Fruit fly (Drosophila melanogaster) whole organism, embryonic: ENCODE data around the gene CG43137.

Source experiments
- Aef1 ChIP-seq: fragments of 200-800 bp; sonication (Bioruptor generic); IDR thresholded peaks from 3 replicates; pipeline ENCODE4 v1.3.6; 2022; ENCODE audit warnings: missing biosample characterization, missing genetic modification characterization
- Atf-2 ChIP-seq: fragments of 200-800 bp; sonication (Bioruptor generic); optimal IDR thresholded peaks from 2 replicates; lab custom pipeline; 2016; ENCODE audit warnings: missing biosample characterization, missing genetic modification characterization
- Bdp1 ChIP-seq: fragments of 200-800 bp; sonication (Bioruptor generic); optimal IDR thresholded peaks from 3 replicates; lab custom pipeline; 2016; ENCODE audit warnings: missing biosample characterization, missing genetic modification characterization
- Blimp-1 ChIP-seq: fragments of 200-800 bp; sonication (Bioruptor generic); optimal IDR thresholded peaks from 3 replicates; lab custom pipeline; 2018; ENCODE audit warnings: missing biosample characterization, missing genetic modification characterization, mild to moderate bottlenecking, moderate library complexity, missing genetic modification reagents
- CG11560 ChIP-seq: fragments of 200-800 bp; sonication (Bioruptor generic); IDR thresholded peaks from 3 replicates; pipeline ENCODE4 v1.3.6; 2022; ENCODE audit warnings: missing biosample characterization, missing genetic modification characterization
- CG12071 ChIP-seq: fragments of 200-800 bp; sonication (Bioruptor generic); optimal IDR thresholded peaks from 3 replicates; lab custom pipeline; 2018; ENCODE audit warnings: missing biosample characterization, mild to moderate bottlenecking, missing genetic modification characterization
- CG13296 ChIP-seq: fragments of 200-800 bp; sonication (Bioruptor generic); optimal IDR thresholded peaks from 3 replicates; lab custom pipeline; 2018; ENCODE audit warnings: missing biosample characterization, mild to moderate bottlenecking, missing genetic modification characterization
- CG17359 ChIP-seq: fragments of 200-800 bp; sonication (Bioruptor generic); optimal IDR thresholded peaks from 3 replicates; lab custom pipeline; 2018; ENCODE audit warnings: missing biosample characterization, mild to moderate bottlenecking, missing genetic modification characterization, moderate library complexity
- CG17912 ChIP-seq: fragments of 200-800 bp; sonication (Bioruptor generic); optimal IDR thresholded peaks from 2 replicates; lab custom pipeline; 2018; ENCODE audit warnings: missing biosample characterization, mild to moderate bottlenecking, missing genetic modification characterization
- CG1832 ChIP-seq: fragments of 200-800 bp; sonication (Bioruptor generic); optimal IDR thresholded peaks from 2 replicates; lab custom pipeline; 2017; ENCODE audit warnings: missing biosample characterization, mild to moderate bottlenecking, missing genetic modification characterization, inconsistent platforms
- CG18619 ChIP-seq: fragments of 200-800 bp; sonication (Bioruptor generic); optimal IDR thresholded peaks from 3 replicates; lab custom pipeline; 2017; ENCODE audit warnings: missing biosample characterization, mild to moderate bottlenecking, missing genetic modification characterization
- CG2678 ChIP-seq: fragments of 200-800 bp; sonication (Bioruptor generic); optimal IDR thresholded peaks from 3 replicates; lab custom pipeline; 2019; ENCODE audit warnings: missing biosample characterization, mild to moderate bottlenecking, missing genetic modification characterization, moderate library complexity
- CG32767 ChIP-seq: fragments of 200-800 bp; sonication (Bioruptor generic); IDR thresholded peaks from 2 replicates; pipeline ENCODE4 v1.3.6; 2022; ENCODE audit warnings: missing biosample characterization, missing genetic modification characterization
- CG34376 ChIP-seq: fragments of 200-800 bp; sonication (Bioruptor generic); optimal IDR thresholded peaks from 2 replicates; lab custom pipeline; 2018; ENCODE audit warnings: missing biosample characterization, mild to moderate bottlenecking, missing genetic modification characterization
- CG3726 ChIP-seq: fragments of 200-800 bp; sonication (Bioruptor generic); IDR thresholded peaks from 3 replicates; pipeline ENCODE4, ENCODE4 v1.3.6; 2022; ENCODE audit warnings: missing biosample characterization, missing genetic modification characterization
- CG6254 ChIP-seq: fragments of 200-800 bp; sonication (Bioruptor generic); optimal IDR thresholded peaks from 3 replicates; lab custom pipeline; 2017; ENCODE audit warnings: mild to moderate bottlenecking, missing biosample characterization, missing genetic modification reagents, missing genetic modification characterization
- CG7839 ChIP-seq: fragments of 200-800 bp; sonication (Bioruptor generic); optimal IDR thresholded peaks from 3 replicates; lab custom pipeline; 2018; ENCODE audit warnings: missing biosample characterization, mild to moderate bottlenecking, missing genetic modification characterization, moderate library complexity
- CG8290 ChIP-seq, 3 experiments: fragments of 200-800 bp; sonication (Bioruptor generic); optimal IDR thresholded peaks; 2 replicates each; lab custom pipeline; 2016 to 2019; ENCODE audit warnings: missing biosample characterization in 3 of 3, missing genetic modification characterization in 3 of 3, mild to moderate bottlenecking in 2 of 3, moderate library complexity in 1 of 3
- CG8924 ChIP-seq: fragments of 200-800 bp; optimal IDR thresholded peaks from 3 replicates; lab custom pipeline; 2019; ENCODE audit warnings: missing biosample characterization, mild to moderate bottlenecking, missing genetic modification characterization, moderate library complexity
- CG9437 ChIP-seq: fragments of 200-800 bp; sonication (Bioruptor generic); optimal IDR thresholded peaks from 2 replicates; lab custom pipeline; 2018; ENCODE audit warnings: missing biosample characterization, mild to moderate bottlenecking, missing genetic modification characterization
- Fer3 ChIP-seq: fragments of 200-800 bp; sonication (Bioruptor generic); optimal IDR thresholded peaks from 2 replicates; lab custom pipeline; 2018; ENCODE audit warnings: missing biosample characterization, mild to moderate bottlenecking, missing genetic modification characterization, moderate library complexity
- H2.0 ChIP-seq: fragments of 200-800 bp; sonication (Bioruptor generic); IDR thresholded peaks from 2 replicates; pipeline ENCODE4 v1.3.6; 2022; ENCODE audit warnings: missing biosample characterization, missing genetic modification characterization
- Hr3 ChIP-seq: fragments of 200-800 bp; sonication (Bioruptor generic); optimal IDR thresholded peaks from 3 replicates; lab custom pipeline; 2016; ENCODE audit warnings: missing biosample characterization, missing genetic modification characterization
- MTF-1 ChIP-seq: fragments of 200-800 bp; sonication (Bioruptor generic); optimal IDR thresholded peaks from 2 replicates; lab custom pipeline; 2018; ENCODE audit warnings: missing biosample characterization, mild to moderate bottlenecking, missing genetic modification characterization, borderline replicate concordance
- Mad ChIP-seq: fragments of 200-800 bp; sonication (Bioruptor generic); optimal IDR thresholded peaks from 2 replicates; lab custom pipeline; 2016; ENCODE audit warnings: missing biosample characterization, missing genetic modification characterization
- Nf-YC ChIP-seq: fragments of 200-800 bp; optimal IDR thresholded peaks from 3 replicates; lab custom pipeline; 2019; ENCODE audit warnings: missing biosample characterization, mild to moderate bottlenecking, missing genetic modification characterization, moderate library complexity
- al ChIP-seq: fragments of 200-800 bp; sonication (Bioruptor generic); IDR thresholded peaks from 2 replicates; pipeline ENCODE4 v1.3.6; 2022; ENCODE audit warnings: missing biosample characterization, missing genetic modification characterization
- az2 ChIP-seq: fragments of 200-800 bp; sonication (Bioruptor generic); optimal IDR thresholded peaks from 3 replicates; lab custom pipeline; 2016; ENCODE audit warnings: missing biosample characterization, missing genetic modification characterization
- bbx ChIP-seq: fragments of 200-800 bp; sonication (Bioruptor generic); IDR thresholded peaks from 2 replicates; pipeline ENCODE4 v1.3.6; 2022; ENCODE audit warnings: missing biosample characterization, missing genetic modification characterization; ENCODE audit not compliant: partially characterized antibody
- cato ChIP-seq: fragments of 200-800 bp; sonication (Bioruptor generic); optimal IDR thresholded peaks from 2 replicates; lab custom pipeline; 2016; ENCODE audit warnings: missing biosample characterization, missing genetic modification characterization, borderline replicate concordance
- chif ChIP-seq, 2 experiments: fragments of 200-800 bp; sonication (Bioruptor generic); optimal IDR thresholded peaks; 3 replicates each; lab custom pipeline; 2016; ENCODE audit warnings: missing biosample characterization in 2 of 2, missing genetic modification characterization in 2 of 2
- dm ChIP-seq: fragments of 200-800 bp; sonication (Bioruptor generic); optimal IDR thresholded peaks from 3 replicates; lab custom pipeline; 2016; ENCODE audit warnings: missing biosample characterization, missing genetic modification characterization
- esg ChIP-seq: fragments of 200-800 bp; sonication (Bioruptor generic); conservative IDR thresholded peaks from 2 replicates; pipeline ENCODE4 v1.3.6; 2022; ENCODE audit warnings: missing biosample characterization, missing genetic modification characterization
- gsb ChIP-seq: fragments of 200-800 bp; sonication (Bioruptor generic); IDR thresholded peaks from 2 replicates; pipeline ENCODE4 v1.3.6; 2022; ENCODE audit warnings: missing biosample characterization, missing genetic modification characterization
- gt ChIP-seq: fragments of 200-800 bp; sonication (Bioruptor generic); IDR thresholded peaks from 2 replicates; pipeline ENCODE4 v1.3.6; 2022; ENCODE audit warnings: missing biosample characterization, missing genetic modification characterization
- ind ChIP-seq: fragments of 200-800 bp; sonication (Bioruptor generic); optimal IDR thresholded peaks from 3 replicates; lab custom pipeline; 2016; ENCODE audit warnings: missing biosample characterization, missing genetic modification characterization
- insv ChIP-seq, 2 experiments: fragments of 200-800 bp; sonication (Bioruptor generic); optimal IDR thresholded peaks; 3 replicates each; lab custom pipeline; 2016 to 2018; ENCODE audit warnings: missing biosample characterization in 2 of 2, missing genetic modification characterization in 2 of 2
- kni ChIP-seq: fragments of 200-800 bp; sonication (Bioruptor generic); optimal IDR thresholded peaks from 3 replicates; lab custom pipeline; 2017; ENCODE audit warnings: mild to moderate bottlenecking, missing biosample characterization, missing genetic modification reagents, missing genetic modification characterization
- lilli ChIP-seq: fragments of 200-800 bp; sonication (Bioruptor generic); optimal IDR thresholded peaks from 3 replicates; lab custom pipeline; 2016; ENCODE audit warnings: missing biosample characterization, missing genetic modification characterization
- odd ChIP-seq: fragments of 200-800 bp; sonication (Bioruptor generic); optimal IDR thresholded peaks from 2 replicates; lab custom pipeline; 2017; ENCODE audit warnings: missing biosample characterization, mild to moderate bottlenecking, missing genetic modification characterization
- pan ChIP-seq, 4 experiments: fragments of >200 bp in 3 of 4; fragments of 200-800 bp in 1 of 4; sonication (Bioruptor generic) in 1 of 4; optimal IDR thresholded peaks in 3 of 4; IDR thresholded peaks in 1 of 4; 2 replicates each; pipeline versions ENCODE4 v1.3.6 to Lab custom; 2017 to 2022; ENCODE audit warnings: missing biosample characterization in 2 of 4, missing genetic modification characterization in 2 of 4, mixed read lengths in 1 of 4
- pnt ChIP-seq: fragments of 200-800 bp; sonication (Bioruptor generic); optimal IDR thresholded peaks from 3 replicates; lab custom pipeline; 2016; ENCODE audit warnings: missing biosample characterization, missing genetic modification characterization
- row ChIP-seq: fragments of 200-800 bp; sonication (Bioruptor generic); IDR thresholded peaks from 3 replicates; pipeline ENCODE4 v1.3.6; 2022; ENCODE audit warnings: missing biosample characterization, missing genetic modification characterization
- sisA ChIP-seq: fragments of 200-800 bp; sonication (Bioruptor generic); IDR thresholded peaks from 2 replicates; pipeline ENCODE4 v1.3.6; 2022; ENCODE audit warnings: missing biosample characterization, missing genetic modification characterization
- slou ChIP-seq: fragments of 200-800 bp; sonication (Bioruptor generic); optimal IDR thresholded peaks from 3 replicates; lab custom pipeline; 2016; ENCODE audit warnings: missing biosample characterization, missing genetic modification characterization
- tio ChIP-seq: fragments of 200-800 bp; sonication (Bioruptor generic); optimal IDR thresholded peaks from 2 replicates; lab custom pipeline; 2017; ENCODE audit warnings: missing biosample characterization, missing genetic modification characterization, inconsistent platforms
- tx ChIP-seq: fragments of 200-800 bp; sonication (Bioruptor generic); optimal IDR thresholded peaks from 2 replicates; lab custom pipeline; 2016; ENCODE audit warnings: missing biosample characterization, missing genetic modification characterization
- unc-4 ChIP-seq: fragments of 200-800 bp; sonication (Bioruptor generic); IDR thresholded peaks from 2 replicates; pipeline ENCODE4 v1.3.6; 2022; ENCODE audit warnings: missing biosample characterization, missing genetic modification characterization; ENCODE audit not compliant: partially characterized antibody
- vfl ChIP-seq: fragments of 200-800 bp; sonication (Bioruptor generic); optimal IDR thresholded peaks from 2 replicates; lab custom pipeline; 2016; ENCODE audit warnings: missing biosample characterization, missing genetic modification characterization

Gene CG43137

DNA sequence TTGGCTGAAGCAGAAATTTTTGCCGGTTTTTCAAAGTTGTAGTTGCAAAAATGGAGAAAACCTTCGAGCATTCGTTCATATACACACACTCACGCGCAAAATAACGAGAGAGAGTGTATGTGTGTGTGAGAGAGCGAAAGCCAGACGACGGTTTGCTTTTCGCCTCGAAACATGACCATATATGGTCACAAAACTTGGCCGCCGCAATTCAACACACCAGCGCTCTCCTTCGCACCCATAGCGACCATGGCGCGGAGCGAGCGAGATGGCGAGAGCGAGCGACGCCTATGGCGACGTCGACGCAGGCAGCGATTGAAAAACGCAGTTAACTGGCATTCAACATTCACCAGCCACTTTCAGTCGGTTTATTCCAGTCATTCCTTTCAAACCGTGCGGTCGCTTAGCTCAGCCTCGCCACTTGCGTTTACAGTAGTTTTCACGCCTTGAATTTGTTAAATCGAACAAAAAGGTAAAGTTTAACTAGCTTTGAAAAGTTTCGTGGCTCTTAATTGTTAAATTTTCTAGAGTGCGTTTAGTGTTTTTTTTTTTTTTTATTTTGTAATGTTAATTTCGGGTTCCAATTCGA, 36.8 kb upstream of the CG43137 start (continued):
- TF ChIP-seq Bdp1 (no peak), tx (no peak), esg (GFP tag; lab: Robert Waterston, UW) (no peak), CG7839 (tag; lab: Kevin White, UChicago) (no peak), CG8924 (tag; lab: Kevin White, UChicago) (peak; percentile 24), Aef1 (no peak), CG6254 (GFP tag; lab: Kevin White, UChicago) (peak; percentile 13), CG8290 (GFP tag; optimal IDR thresholded peaks at IDR 0.05; lab: Kevin White, UChicago) (no peak), CG8290 (tag; optimal IDR thresholded peaks at IDR 0.05; lab: Kevin White, UChicago) (peak in 1 of 2 experiments; percentile 37), CG12071 (GFP tag; lab: Kevin White, UChicago) (no peak), gt (GFP tag; lab: Robert Waterston, UW) (no peak), pnt (no peak), az2 (GFP tag; lab: Kevin White, UChicago) (no peak), pan (optimal IDR thresholded peaks at IDR 0.05; lab: Kevin White, UChicago) (no peak), pan (GFP tag; optimal IDR thresholded peaks at IDR 0.05 in 1 of 2, IDR thresholded peaks at IDR 0.05 in 1 of 2) (peak in 1 of 2 experiments; percentile 43), CG1832 (GFP tag; lab: Kevin White, UChicago) (peak; percentile 95), Fer3 (tag; lab: Kevin White, UChicago) (no peak), row (peak; percentile 31; the same call in 1 of the 3 replicates), CG13296 (GFP tag; lab: Kevin White, UChicago) (peak; percentile 43), gsb (GFP tag; lab: Robert Waterston, UW) (no peak), odd (GFP tag; lab: Kevin White, UChicago) (no peak), H2.0 (GFP tag; lab: Robert Waterston, UW) (no peak), kni (GFP tag; lab: Kevin White, UChicago) (peak; percentile 35), ind (GFP tag; lab: Kevin White, UChicago) (no peak), insv (GFP tag; optimal IDR thresholded peaks at IDR 0.05; lab: Kevin White, UChicago) (peak in 1 of 2 experiments; percentile 37), dm (GFP tag; lab: Kevin White, UChicago) (no peak), CG3726 (GFP tag; lab: Robert Waterston, UW) (no peak), vfl (GFP tag; lab: Kevin White, UChicago) (no peak), CG32767 (peak; percentile 60), bbx (GFP tag; lab: Robert Waterston, UW) (peak; percentile 32; the same call in 1 of the 2 replicates), Nf-YC (tag; lab: Kevin White, UChicago) (peak; percentile 45), CG2678 (tag; lab: Kevin White, UChicago) (peak; percentile 19), sisA (GFP tag; lab: Robert Waterston, UW) (no peak), CG9437 (GFP tag; lab: Kevin White, UChicago) (no peak), Blimp-1 (GFP tag; lab: Kevin White, UChicago) (no peak), CG17912 (GFP tag; lab: Kevin White, UChicago) (no peak), al (GFP tag; lab: Robert Waterston, UW) (no peak), CG11560 (tag; lab: Robert Waterston, UW) (no peak), chif (GFP tag; optimal IDR thresholded peaks at IDR 0.05; lab: Kevin White, UChicago) (peak; percentile 9 to 25), CG17359 (tag; lab: Kevin White, UChicago) (peak; percentile 6), cato (no peak), Atf-2 (GFP tag; lab: Kevin White, UChicago) (no peak), CG34376 (GFP tag; lab: Kevin White, UChicago) (peak; percentile 54), unc-4 (GFP tag; lab: Robert Waterston, UW) (peak; percentile 40; the same call in 1 of the 2 replicates), CG18619 (GFP tag; lab: Kevin White, UChicago) (no peak), lilli (peak; percentile 78), tio (GFP tag; lab: Kevin White, UChicago) (no peak), slou (no peak), MTF-1 (GFP tag; lab: Kevin White, UChicago) (no peak), Hr3 (GFP tag; lab: Kevin White, UChicago) (no peak), Mad (GFP tag; lab: Kevin White, UChicago) (peak; percentile 40)
